Worm (Caenorhabditis elegans) whole organism, L1 larva: ENCODE measurements around the gene Y39A1A.31.
A peak's percentile ranks its signal among the peaks of the same experiment; 100 is the strongest.

Experiments
- C16A3.4 ChIP-seq: fragments of 150-350 bp; optimal IDR thresholded peaks from 2 replicates; lab custom pipeline; 2014; ENCODE audit warnings: missing biosample characterization, missing genetic modification characterization
- C34B4.2 ChIP-seq: sonication (generic microtip); optimal IDR thresholded peaks from 2 replicates; lab custom pipeline; 2017; ENCODE audit warnings: mild to moderate bottlenecking, missing genetic modification characterization, missing compliant biosample characterization
- F16B12.6 ChIP-seq: fragments of 150-350 bp; optimal IDR thresholded peaks from 2 replicates; lab custom pipeline; 2014; ENCODE audit warnings: missing biosample characterization, missing genetic modification characterization
- Y116A8C.19 ChIP-seq: sonication (generic microtip); optimal IDR thresholded peaks from 2 replicates; lab custom pipeline; 2016; ENCODE audit warnings: missing compliant biosample characterization, missing genetic modification characterization, borderline replicate concordance
- aly-2 ChIP-seq: fragments of 150-350 bp; optimal IDR thresholded peaks from 2 replicates; lab custom pipeline; 2014; ENCODE audit warnings: missing biosample characterization, missing genetic modification characterization
- ama-1 ChIP-seq: fragments of 150-350 bp; optimal IDR thresholded peaks from 2 replicates; lab custom pipeline; 2014
- blmp-1 ChIP-seq: fragments of 150-350 bp; optimal IDR thresholded peaks from 2 replicates; lab custom pipeline; 2014; ENCODE audit warnings: missing biosample characterization, missing genetic modification characterization
- ceh-63 ChIP-seq: fragments of 200-800 bp; sonication (Bioruptor generic); optimal IDR thresholded peaks from 2 replicates; lab custom pipeline; 2018; ENCODE audit warnings: mild to moderate bottlenecking, missing genetic modification characterization, missing compliant biosample characterization
- ceh-8 ChIP-seq: fragments of 200-800 bp; sonication (Bioruptor generic); optimal IDR thresholded peaks from 2 replicates; lab custom pipeline; 2018; ENCODE audit warnings: mild to moderate bottlenecking, missing genetic modification characterization, moderate library complexity, missing compliant biosample characterization
- ceh-82 ChIP-seq, 3 experiments: fragments of 150-350 bp in 1 of 3; sonication (generic microtip) in 2 of 3; optimal IDR thresholded peaks; 2 replicates each; lab custom pipeline; 2014 to 2017; ENCODE audit warnings: missing biosample characterization in 3 of 3, missing genetic modification characterization in 3 of 3
- ceh-88 ChIP-seq: fragments of 200-800 bp; sonication (Bioruptor generic); IDR thresholded peaks from 2 replicates; pipeline ENCODE4 v1.3.6; 2022; ENCODE audit warnings: missing genetic modification characterization, missing compliant biosample characterization
- ces-1 ChIP-seq: fragments of 150-350 bp; optimal IDR thresholded peaks from 2 replicates; lab custom pipeline; 2014; ENCODE audit warnings: missing biosample characterization, missing genetic modification reagents, missing genetic modification characterization
- dpl-1 ChIP-seq, 3 experiments: fragments of 150-350 bp in 2 of 3; sonication (generic microtip) in 1 of 3; optimal IDR thresholded peaks; 2 replicates each; lab custom pipeline; 2014 to 2017; ENCODE audit warnings: missing biosample characterization in 3 of 3, missing genetic modification characterization in 3 of 3, missing genetic modification reagents in 3 of 3
- efl-1 ChIP-seq, 4 experiments: fragments of 150-350 bp; optimal IDR thresholded peaks in 3 of 4; peaks in 1 of 4; 1 replicate in 1 of 4; 2 replicates in 3 of 4; lab custom pipeline; 2014; ENCODE audit warnings: missing biosample characterization in 2 of 4, missing genetic modification characterization in 2 of 4, missing genetic modification reagents in 2 of 4
- egl-27 ChIP-seq, 2 experiments: fragments of 150-350 bp in 1 of 2; sonication (generic microtip); optimal IDR thresholded peaks; 3 replicates each; lab custom pipeline; 2017 to 2018; ENCODE audit warnings: missing biosample characterization in 2 of 2, missing genetic modification characterization in 2 of 2, missing genetic modification reagents in 2 of 2
- elt-3 ChIP-seq, 6 experiments: fragments of 150-350 bp in 1 of 6; sonication (generic microtip); optimal IDR thresholded peaks; 2 replicates each; lab custom pipeline; 2017 to 2018; ENCODE audit warnings: missing biosample characterization in 6 of 6, missing genetic modification characterization in 6 of 6, inconsistent platforms in 1 of 6
- fos-1 ChIP-seq: fragments of 150-350 bp; optimal IDR thresholded peaks from 2 replicates; lab custom pipeline; 2014; ENCODE audit warnings: missing biosample characterization, missing genetic modification characterization
- grh-1 ChIP-seq: fragments of 200-800 bp; sonication (Bioruptor generic); IDR thresholded peaks from 2 replicates; pipeline ENCODE4 v1.3.6; 2022; ENCODE audit warnings: missing genetic modification reagents, missing genetic modification characterization, missing compliant biosample characterization
- hlh-17 ChIP-seq: fragments of 200-800 bp; sonication (Bioruptor generic); optimal IDR thresholded peaks from 2 replicates; lab custom pipeline; 2018; ENCODE audit warnings: missing genetic modification characterization, mild to moderate bottlenecking, missing compliant biosample characterization, moderate library complexity, borderline replicate concordance
- hlh-4 ChIP-seq: sonication (generic microtip); optimal IDR thresholded peaks from 2 replicates; lab custom pipeline; 2016; ENCODE audit warnings: mild to moderate bottlenecking, missing genetic modification characterization, missing compliant biosample characterization
- hpl-2 ChIP-seq: fragments of 150-350 bp; optimal IDR thresholded peaks from 2 replicates; lab custom pipeline; 2014; ENCODE audit warnings: missing biosample characterization, missing genetic modification reagents, missing genetic modification characterization
- irx-1 ChIP-seq: sonication (generic microtip); optimal IDR thresholded peaks from 2 replicates; lab custom pipeline; 2016; ENCODE audit warnings: missing genetic modification characterization, missing compliant biosample characterization
- isw-1 ChIP-seq: fragments of 200-800 bp; sonication (Bioruptor generic); IDR thresholded peaks from 2 replicates; pipeline ENCODE4 v1.3.6; 2022; ENCODE audit warnings: missing genetic modification characterization, missing compliant biosample characterization
- lin-14 ChIP-seq: fragments of 200-800 bp; sonication (Bioruptor generic); optimal IDR thresholded peaks from 2 replicates; lab custom pipeline; 2018; ENCODE audit warnings: mild to moderate bottlenecking, missing genetic modification characterization, moderate library complexity, missing compliant biosample characterization
- lin-15B ChIP-seq: fragments of 150-350 bp; sonication (generic microtip); optimal IDR thresholded peaks from 3 replicates; lab custom pipeline; 2014; ENCODE audit warnings: missing biosample characterization, missing genetic modification characterization
- lir-3 ChIP-seq: sonication (generic microtip); optimal IDR thresholded peaks from 2 replicates; lab custom pipeline; 2016; ENCODE audit warnings: mild to moderate bottlenecking, missing genetic modification characterization, moderate library complexity, missing compliant biosample characterization; ENCODE audit not compliant: poor library complexity
- lsy-2 ChIP-seq, 2 experiments: fragments of 150-350 bp; optimal IDR thresholded peaks; 2 replicates each; lab custom pipeline; 2014; ENCODE audit warnings: missing biosample characterization in 2 of 2, missing genetic modification characterization in 2 of 2
- mab-9 ChIP-seq: fragments of 200-800 bp; sonication (Bioruptor generic); IDR thresholded peaks from 2 replicates; pipeline ENCODE4 v1.3.6; 2022; ENCODE audit warnings: missing genetic modification reagents, missing genetic modification characterization, missing compliant biosample characterization
- mdl-1 ChIP-seq, 2 experiments: fragments of 150-350 bp; optimal IDR thresholded peaks; 2 replicates each; lab custom pipeline; 2014 to 2017; ENCODE audit warnings: missing biosample characterization in 2 of 2, missing genetic modification characterization in 2 of 2, inconsistent platforms in 1 of 2
- nhr-12 ChIP-seq: sonication (generic microtip); optimal IDR thresholded peaks from 2 replicates; lab custom pipeline; 2017; ENCODE audit warnings: missing biosample characterization, missing genetic modification characterization
- nhr-20 ChIP-seq: sonication (generic microtip); optimal IDR thresholded peaks from 2 replicates; lab custom pipeline; 2016; ENCODE audit warnings: mild to moderate bottlenecking, missing genetic modification characterization, missing compliant biosample characterization
- nhr-28 ChIP-seq: fragments of 150-350 bp; optimal IDR thresholded peaks from 2 replicates; lab custom pipeline; 2014; ENCODE audit warnings: missing biosample characterization, missing genetic modification characterization
- nhr-47 ChIP-seq: sonication (generic microtip); optimal IDR thresholded peaks from 2 replicates; lab custom pipeline; 2016; ENCODE audit warnings: mild to moderate bottlenecking, missing genetic modification characterization, moderate library complexity, missing compliant biosample characterization
- nhr-71 ChIP-seq: sonication (generic microtip); optimal IDR thresholded peaks from 2 replicates; lab custom pipeline; 2016; ENCODE audit warnings: mild to moderate bottlenecking, missing genetic modification characterization, moderate library complexity, missing compliant biosample characterization
- nhr-76 ChIP-seq: sonication (generic microtip); optimal IDR thresholded peaks from 2 replicates; lab custom pipeline; 2017; ENCODE audit warnings: missing biosample characterization, missing genetic modification characterization
- nhr-77 ChIP-seq: fragments of 150-350 bp; optimal IDR thresholded peaks from 2 replicates; lab custom pipeline; 2014; ENCODE audit warnings: missing biosample characterization, missing genetic modification characterization
- nhr-85 ChIP-seq: sonication (generic microtip); peaks from one replicate; lab custom pipeline; 2016; ENCODE audit warnings: missing genetic modification characterization, inconsistent platforms, missing compliant biosample characterization
- pag-3 ChIP-seq: sonication (generic microtip); optimal IDR thresholded peaks from 2 replicates; lab custom pipeline; 2017; ENCODE audit warnings: missing genetic modification characterization, mild to moderate bottlenecking, missing compliant biosample characterization, antibody characterized with exemption, borderline replicate concordance; ENCODE audit not compliant: insufficient read depth
- pqm-1 ChIP-seq: sonication (generic microtip); optimal IDR thresholded peaks from 3 replicates; lab custom pipeline; 2017; ENCODE audit warnings: missing biosample characterization, missing genetic modification characterization
- rnt-1 ChIP-seq: sonication (generic microtip); optimal IDR thresholded peaks from 2 replicates; lab custom pipeline; 2016; ENCODE audit warnings: mild to moderate bottlenecking, missing genetic modification characterization, moderate library complexity, missing compliant biosample characterization
- snpc-4 ChIP-seq: fragments of 150-350 bp; optimal IDR thresholded peaks from 2 replicates; lab custom pipeline; 2014; ENCODE audit warnings: missing biosample characterization, missing genetic modification characterization
- snu-23 ChIP-seq: sonication (generic microtip); optimal IDR thresholded peaks from 2 replicates; lab custom pipeline; 2016; ENCODE audit warnings: missing genetic modification characterization, missing compliant biosample characterization
- sox-4 ChIP-seq: sonication (generic microtip); optimal IDR thresholded peaks from 2 replicates; lab custom pipeline; 2016; ENCODE audit warnings: missing genetic modification characterization, missing compliant biosample characterization
- sup-37 ChIP-seq: fragments of 200-800 bp; sonication (Bioruptor generic); optimal IDR thresholded peaks from 2 replicates; lab custom pipeline; 2018; ENCODE audit warnings: mild to moderate bottlenecking, missing genetic modification characterization, missing compliant biosample characterization
- tbx-2 ChIP-seq: sonication (generic microtip); optimal IDR thresholded peaks from 2 replicates; lab custom pipeline; 2016; ENCODE audit warnings: missing genetic modification characterization, missing compliant biosample characterization
- tlp-1 ChIP-seq: fragments of 150-350 bp; optimal IDR thresholded peaks from 2 replicates; lab custom pipeline; 2014; ENCODE audit warnings: missing biosample characterization, missing genetic modification characterization
- unc-30 ChIP-seq: sonication (generic microtip); optimal IDR thresholded peaks from 2 replicates; lab custom pipeline; 2017; ENCODE audit warnings: missing biosample characterization, missing genetic modification characterization
- unc-86 ChIP-seq: sonication (generic microtip); optimal IDR thresholded peaks from 2 replicates; lab custom pipeline; 2016; ENCODE audit warnings: missing genetic modification characterization, missing compliant biosample characterization
- vab-15 ChIP-seq: sonication (generic microtip); optimal IDR thresholded peaks from 2 replicates; lab custom pipeline; 2017; ENCODE audit warnings: missing genotype, mild to moderate bottlenecking, missing genetic modification characterization, missing compliant biosample characterization
- xbp-1 ChIP-seq: sonication (generic microtip); optimal IDR thresholded peaks from 2 replicates; lab custom pipeline; 2016; ENCODE audit warnings: missing genetic modification characterization, missing compliant biosample characterization
- zip-4 ChIP-seq: fragments of 200-800 bp; sonication (Bioruptor generic); optimal IDR thresholded peaks from 2 replicates; lab custom pipeline; 2018; ENCODE audit warnings: mild to moderate bottlenecking, missing genetic modification characterization, moderate library complexity, missing compliant biosample characterization
- ztf-4 ChIP-seq: fragments of 150-350 bp; optimal IDR thresholded peaks from 2 replicates; lab custom pipeline; 2014; ENCODE audit warnings: missing biosample characterization, missing genetic modification characterization

The Y39A1A.31 gene

ce11 chrIII:10720170-10720569, 31.2 kb upstream of the Y39A1A.31 start (continued):
- TF ChIP-seq snpc-4 (tag; lab: Kevin White, UChicago) (peak; percentile 60), zip-4 (GFP tag; lab: Kevin White, UChicago) (peak; percentile 46), ztf-4 (tag; lab: Kevin White, UChicago) (peak; percentile 82), unc-86 (tag; lab: Kevin White, UChicago) (peak; percentile 81), dpl-1 (GFP tag; optimal IDR thresholded peaks at IDR 0.05; lab: Kevin White, UChicago) (peak; percentile 61 to 63 (median 61)), grh-1 (GFP tag; lab: Robert Waterston, UW) (peak; percentile 76), fos-1 (tag; lab: Kevin White, UChicago) (peak; percentile 76), pqm-1 (tag; lab: Kevin White, UChicago) (no peak), pag-3 (tag; lab: Kevin White, UChicago) (peak; percentile 59), nhr-71 (tag; lab: Kevin White, UChicago) (peak; percentile 97), irx-1 (tag; lab: Kevin White, UChicago) (peak; percentile 54), ceh-88 (GFP tag; lab: Robert Waterston, UW) (no peak; the same call in 1 of the 2 replicates), sup-37 (peak; percentile 37), ama-1 (no peak), lin-15B (peak; percentile 38), nhr-85 (tag; lab: Kevin White, UChicago) (peak; percentile 96), ceh-63 (GFP tag; lab: Kevin White, UChicago) (no peak), ceh-82 (tag; optimal IDR thresholded peaks at IDR 0.05; lab: Kevin White, UChicago) (peak; percentile 79 to 89 (median 83)), nhr-28 (tag; lab: Kevin White, UChicago) (no peak), nhr-47 (peak; percentile 91), elt-3 (tag; optimal IDR thresholded peaks at IDR 0.05; lab: Kevin White, UChicago) (peak in 3 of 6 experiments; percentile 16 to 52 (median 36)), ces-1 (GFP tag; lab: Kevin White, UChicago) (no peak), ceh-8 (GFP tag; lab: Kevin White, UChicago) (peak; percentile 5), tlp-1 (tag; lab: Kevin White, UChicago) (no peak), tbx-2 (peak; percentile 92), aly-2 (tag; lab: Kevin White, UChicago) (no peak), unc-30 (no peak), egl-27 (tag; optimal IDR thresholded peaks at IDR 0.05; lab: Kevin White, UChicago) (peak in 1 of 2 experiments; percentile 28), mdl-1 (tag; optimal IDR thresholded peaks at IDR 0.05; lab: Kevin White, UChicago) (peak in 1 of 2 experiments; percentile 84), Y116A8C.19 (tag; lab: Kevin White, UChicago) (no peak), snu-23 (GFP tag; lab: Kevin White, UChicago) (peak; percentile 95), C34B4.2 (tag; lab: Kevin White, UChicago) (peak; percentile 92), hlh-4 (tag; lab: Kevin White, UChicago) (no peak), nhr-76 (tag; lab: Kevin White, UChicago) (peak; percentile 50), xbp-1 (peak; percentile 73), lsy-2 (tag; optimal IDR thresholded peaks at IDR 0.05; lab: Kevin White, UChicago) (peak; percentile 82 to 85), lir-3 (tag; lab: Kevin White, UChicago) (peak; percentile 59), hlh-17 (GFP tag; lab: Kevin White, UChicago) (no peak), F16B12.6 (tag; lab: Kevin White, UChicago) (peak; percentile 11), vab-15 (no peak), mab-9 (GFP tag; lab: Robert Waterston, UW) (peak; percentile 67), C16A3.4 (tag; lab: Kevin White, UChicago) (peak; percentile 68), efl-1 (optimal IDR thresholded peaks at IDR 0.05; lab: Kevin White, UChicago) (peak; percentile 76 to 87), efl-1 (GFP tag; optimal IDR thresholded peaks at IDR 0.05 in 1 of 2; lab: Kevin White, UChicago) (peak; percentile 70 to 94), nhr-20 (tag; lab: Kevin White, UChicago) (peak; percentile 95), nhr-77 (tag; lab: Kevin White, UChicago) (peak; percentile 57), blmp-1 (tag; lab: Kevin White, UChicago) (peak; percentile 60), lin-14 (GFP tag; lab: Kevin White, UChicago) (peak; percentile 98), rnt-1 (tag; lab: Kevin White, UChicago) (peak; percentile 93), hpl-2 (no peak), nhr-12 (tag; lab: Kevin White, UChicago) (no peak), isw-1 (GFP tag; lab: Robert Waterston, UW) (peak; percentile 75), sox-4 (no peak)
